Worm (Caenorhabditis elegans): Measurements from ENCODE around the gene klp-4.
A peak's percentile ranks its signal among the peaks of the same experiment; 100 is the strongest.

The klp-4 gene

ce11 chrX:3159542-3159941 lies 19.0 kb downstream of the klp-4 start, which contains the start of gene gcc-1:
Gene gcc-1, plus strand, starts transcription at chrX:3159940.
- TF ChIP-seq snpc-4 (tag; optimal IDR thresholded peaks at IDR 0.05): no peak
- no peak for TF ChIP-seq unc-39 (tag; optimal IDR thresholded peaks at IDR 0.05)
- no peak for TF ChIP-seq unc-62 (GFP tag; optimal IDR thresholded peaks at IDR 0.05)
- TF ChIP-seq ZK546.5 (tag; optimal IDR thresholded peaks at IDR 0.05): no peak
- TF ChIP-seq nhr-11 (tag; optimal IDR thresholded peaks at IDR 0.05): no peak
- no peak for TF ChIP-seq elt-1 (tag; optimal IDR thresholded peaks at IDR 0.05)
- no peak for TF ChIP-seq egl-5 (tag; optimal IDR thresholded peaks at IDR 0.05)
- peak; percentile 19 for TF ChIP-seq hmg-11 (tag; optimal IDR thresholded peaks at IDR 0.05)
- TF ChIP-seq nhr-12 (tag; optimal IDR thresholded peaks at IDR 0.05): no peak
- TF ChIP-seq mml-1 (tag; optimal IDR thresholded peaks at IDR 0.05): no peak
- TF ChIP-seq nfya-1 (tag; optimal IDR thresholded peaks at IDR 0.05; ENCODE audit: insufficient read depth): peak; percentile 47
- TF ChIP-seq fkh-10 (GFP tag; optimal IDR thresholded peaks at IDR 0.05): no peak
- no peak for TF ChIP-seq aly-2 (tag; optimal IDR thresholded peaks at IDR 0.05)
- TF ChIP-seq nhr-23 (tag; optimal IDR thresholded peaks at IDR 0.05): peak; percentile 58
- TF ChIP-seq nhr-237 (tag; optimal IDR thresholded peaks at IDR 0.05): no peak
- no peak for TF ChIP-seq skn-1 (tag; optimal IDR thresholded peaks at IDR 0.05)
- TF ChIP-seq pha-4 (tag; optimal IDR thresholded peaks at IDR 0.05): peak; percentile 58
- peak; percentile 58 for TF ChIP-seq lin-39 (tag; optimal IDR thresholded peaks at IDR 0.05)
- TF ChIP-seq nhr-43 (tag; optimal IDR thresholded peaks at IDR 0.05; ENCODE audit: poor library complexity, severe bottlenecking): peak; percentile 56
- peak; percentile 69 for TF ChIP-seq nhr-25 (tag; optimal IDR thresholded peaks at IDR 0.05)
- no peak for TF ChIP-seq nhr-76 (tag; optimal IDR thresholded peaks at IDR 0.05)
- TF ChIP-seq fos-1 (tag; optimal IDR thresholded peaks at IDR 0.05): no peak
- no peak for TF ChIP-seq zag-1 (tag; optimal IDR thresholded peaks at IDR 0.05)
- no peak for TF ChIP-seq egl-27 (tag; optimal IDR thresholded peaks at IDR 0.05)
- peak; percentile 12 for TF ChIP-seq elt-2 (tag; optimal IDR thresholded peaks at IDR 0.05)
- no peak for TF ChIP-seq pqm-1 (tag; optimal IDR thresholded peaks at IDR 0.05)
- no peak for TF ChIP-seq ceh-28 (tag; optimal IDR thresholded peaks at IDR 0.05)
- TF ChIP-seq ztf-4 (tag; optimal IDR thresholded peaks at IDR 0.05): no peak
- TF ChIP-seq ztf-11 (tag; optimal IDR thresholded peaks at IDR 0.05): no peak
- TF ChIP-seq nhr-77 (tag; optimal IDR thresholded peaks at IDR 0.05): no peak
- no peak for TF ChIP-seq ceh-16 (tag; optimal IDR thresholded peaks at IDR 0.05)
- no peak for TF ChIP-seq elt-3 (tag; optimal IDR thresholded peaks at IDR 0.05)
- TF ChIP-seq nhr-67 (tag; optimal IDR thresholded peaks at IDR 0.05): no peak
- no peak for TF ChIP-seq ceh-9 (tag; optimal IDR thresholded peaks at IDR 0.05)
- no peak for TF ChIP-seq tbx-2 (tag; optimal IDR thresholded peaks at IDR 0.05)
- TF ChIP-seq eor-1 (tag; optimal IDR thresholded peaks at IDR 0.05): no peak
- TF ChIP-seq R02D3.7 (tag; optimal IDR thresholded peaks at IDR 0.05): peak; percentile 90
- TF ChIP-seq mdl-1 (tag; optimal IDR thresholded peaks at IDR 0.05): no peak
- TF ChIP-seq lin-15B (tag; optimal IDR thresholded peaks at IDR 0.05): peak; percentile 15
- no peak for TF ChIP-seq nhr-28 (tag; optimal IDR thresholded peaks at IDR 0.05)

- peak; percentile 28 for TF ChIP-seq nhr-25 (tag; optimal IDR thresholded peaks at IDR 0.05)
- no peak for TF ChIP-seq mdl-1 (tag; optimal IDR thresholded peaks at IDR 0.05)
- TF ChIP-seq nfya-1 (tag; optimal IDR thresholded peaks at IDR 0.05; ENCODE audit: insufficient read depth): no peak
- no peak for TF ChIP-seq fos-1 (tag; optimal IDR thresholded peaks at IDR 0.05)
- no peak for TF ChIP-seq ceh-9 (tag; optimal IDR thresholded peaks at IDR 0.05)
- no peak for TF ChIP-seq nhr-12 (tag; optimal IDR thresholded peaks at IDR 0.05)
- no peak for TF ChIP-seq nhr-43 (tag; optimal IDR thresholded peaks at IDR 0.05; ENCODE audit: poor library complexity, severe bottlenecking)
- no peak for TF ChIP-seq daf-12 (tag; optimal IDR thresholded peaks at IDR 0.05)
- no peak for TF ChIP-seq hmg-11 (tag; optimal IDR thresholded peaks at IDR 0.05)
- TF ChIP-seq skn-1 (tag; optimal IDR thresholded peaks at IDR 0.05): no peak
- TF ChIP-seq ceh-28 (tag; optimal IDR thresholded peaks at IDR 0.05): no peak
- TF ChIP-seq nhr-28 (tag; optimal IDR thresholded peaks at IDR 0.05): no peak
- peak; percentile 59 for TF ChIP-seq egl-5 (tag; optimal IDR thresholded peaks at IDR 0.05)
- peak; percentile 85 for TF ChIP-seq nhr-23 (tag; optimal IDR thresholded peaks at IDR 0.05)
- peak; percentile 38 for TF ChIP-seq elt-1 (tag; optimal IDR thresholded peaks at IDR 0.05)
- no peak for TF ChIP-seq ztf-4 (tag; optimal IDR thresholded peaks at IDR 0.05)
- no peak for TF ChIP-seq ceh-82 (tag; optimal IDR thresholded peaks at IDR 0.05)
- no peak for TF ChIP-seq lin-39 (tag; optimal IDR thresholded peaks at IDR 0.05)
- no peak for TF ChIP-seq fkh-10 (GFP tag; optimal IDR thresholded peaks at IDR 0.05)
- TF ChIP-seq elt-3 (tag; optimal IDR thresholded peaks at IDR 0.05): peak in 1 of 3 experiments; percentile 5
- TF ChIP-seq ama-1 (optimal IDR thresholded peaks at IDR 0.05): no peak
- no peak for TF ChIP-seq jun-1 (tag; optimal IDR thresholded peaks at IDR 0.05)
- peak; percentile 7 for TF ChIP-seq pqm-1 (tag; optimal IDR thresholded peaks at IDR 0.05)
Measured at ce11 chrX:3156062-3156791, 22.3 kb downstream of the klp-4 start.

Data from whole organism, L3 larva.